Fruit fly (Drosophila melanogaster) whole organism, embryonic: ENCODE data around the gene Dap160.

Experiments
- Atf6 ChIP-seq: fragments of 200-800 bp; sonication (Bioruptor generic); IDR thresholded peaks from 2 replicates; pipeline ENCODE4 v1.3.6; 2022; ENCODE audit warnings: missing biosample characterization, missing genetic modification characterization
- CG10274 ChIP-seq: fragments of 200-800 bp; sonication (Bioruptor generic); optimal IDR thresholded peaks from 3 replicates; lab custom pipeline; 2017; ENCODE audit warnings: missing biosample characterization, mild to moderate bottlenecking, missing genetic modification characterization
- CG11085 ChIP-seq: fragments of 200-800 bp; sonication (Bioruptor generic); IDR thresholded peaks from 2 replicates; pipeline ENCODE4 v1.3.6; 2022; ENCODE audit warnings: missing biosample characterization, missing genetic modification characterization
- CG11398 ChIP-seq: fragments of 200-800 bp; sonication (Bioruptor generic); optimal IDR thresholded peaks from 2 replicates; lab custom pipeline; 2016; ENCODE audit warnings: missing biosample characterization, missing genetic modification characterization
- CG1529 ChIP-seq: fragments of 200-800 bp; sonication (Bioruptor generic); optimal IDR thresholded peaks from 3 replicates; lab custom pipeline; 2018; ENCODE audit warnings: missing biosample characterization, missing genetic modification characterization
- CG15696 ChIP-seq: fragments of 200-800 bp; sonication (Bioruptor generic); optimal IDR thresholded peaks from 2 replicates; lab custom pipeline; 2019; ENCODE audit warnings: missing biosample characterization, mild to moderate bottlenecking, missing genetic modification characterization, moderate library complexity
- CG16813 ChIP-seq: fragments of 200-800 bp; sonication (Bioruptor generic); IDR thresholded peaks from 3 replicates; pipeline ENCODE4 v1.3.6; 2022; ENCODE audit warnings: missing biosample characterization, missing genetic modification characterization; ENCODE audit not compliant: partially characterized antibody
- CG1792 ChIP-seq: fragments of 200-800 bp; sonication (Bioruptor generic); optimal IDR thresholded peaks from 2 replicates; lab custom pipeline; 2016; ENCODE audit warnings: missing biosample characterization, missing genetic modification characterization
- CG2116 ChIP-seq: fragments of 200-800 bp; sonication (Bioruptor generic); optimal IDR thresholded peaks from 3 replicates; lab custom pipeline; 2018; ENCODE audit warnings: missing biosample characterization, mild to moderate bottlenecking, missing genetic modification characterization
- CG2199 ChIP-seq: fragments of 200-800 bp; sonication (Bioruptor generic); IDR thresholded peaks from 3 replicates; pipeline ENCODE4 v1.3.6; 2022; ENCODE audit warnings: missing biosample characterization, missing genetic modification characterization
- CG2889 ChIP-seq: fragments of 200-800 bp; sonication (Bioruptor generic); IDR thresholded peaks from 3 replicates; pipeline ENCODE4 v1.3.6; 2022; ENCODE audit warnings: missing biosample characterization, missing genetic modification characterization
- CG31224 ChIP-seq: fragments of 200-800 bp; sonication (Bioruptor generic); IDR thresholded peaks from 2 replicates; pipeline ENCODE4 v1.3.6; 2022; ENCODE audit warnings: missing biosample characterization, missing genetic modification characterization
- CG4424 ChIP-seq: fragments of 200-800 bp; sonication (Bioruptor generic); optimal IDR thresholded peaks from 3 replicates; lab custom pipeline; 2016; ENCODE audit warnings: missing biosample characterization, missing genetic modification characterization
- CG4820 ChIP-seq: fragments of 200-800 bp; sonication (Bioruptor generic); optimal IDR thresholded peaks from 3 replicates; lab custom pipeline; 2016; ENCODE audit warnings: missing biosample characterization, missing genetic modification characterization
- CG7271 ChIP-seq: fragments of 200-800 bp; sonication (Bioruptor generic); optimal IDR thresholded peaks from 2 replicates; lab custom pipeline; 2018; ENCODE audit warnings: missing biosample characterization, mild to moderate bottlenecking, missing genetic modification characterization, moderate library complexity
- CG8089 ChIP-seq: fragments of 200-800 bp; sonication (Bioruptor generic); optimal IDR thresholded peaks from 3 replicates; lab custom pipeline; 2016; ENCODE audit warnings: missing biosample characterization, missing genetic modification characterization
- CG8944 ChIP-seq: fragments of 200-800 bp; sonication (Bioruptor generic); optimal IDR thresholded peaks from 3 replicates; lab custom pipeline; 2016; ENCODE audit warnings: missing biosample characterization, missing genetic modification characterization
- CoRest ChIP-seq: fragments of 200-800 bp; sonication (Bioruptor generic); optimal IDR thresholded peaks from 3 replicates; lab custom pipeline; 2018; ENCODE audit warnings: missing biosample characterization, mild to moderate bottlenecking, missing genetic modification characterization, moderate library complexity
- Deaf1 ChIP-seq: fragments of 200-800 bp; optimal IDR thresholded peaks from 3 replicates; lab custom pipeline; 2019; ENCODE audit warnings: missing biosample characterization, mild to moderate bottlenecking, missing genetic modification characterization, moderate library complexity
- Dref ChIP-seq: fragments of 200-800 bp; sonication (Bioruptor generic); IDR thresholded peaks from 2 replicates; pipeline ENCODE4 v1.3.6; 2022; ENCODE audit warnings: missing biosample characterization, missing genetic modification characterization
- E2f1 ChIP-seq: fragments of 200-800 bp; sonication (Bioruptor generic); IDR thresholded peaks from 2 replicates; pipeline ENCODE4 v1.3.6; 2022; ENCODE audit warnings: missing biosample characterization, missing genetic modification characterization
- Eip74EF ChIP-seq, 2 experiments: fragments of 200-800 bp in 1 of 2; fragments of >200 bp in 1 of 2; sonication (Bioruptor generic) in 1 of 2; optimal IDR thresholded peaks; 2 replicates each; lab custom pipeline; 2017 to 2019; ENCODE audit warnings: missing biosample characterization in 2 of 2, missing genetic modification characterization in 2 of 2, mild to moderate bottlenecking in 1 of 2, moderate library complexity in 1 of 2
- Hr39 ChIP-seq: fragments of >200 bp; optimal IDR thresholded peaks from 2 replicates; lab custom pipeline; 2017
- Hr78 ChIP-seq, 2 experiments: fragments of 200-800 bp in 1 of 2; fragments of >200 bp in 1 of 2; sonication (Bioruptor generic) in 1 of 2; optimal IDR thresholded peaks; 2 replicates each; lab custom pipeline; 2017 to 2019; ENCODE audit warnings: missing biosample characterization in 2 of 2, missing genetic modification characterization in 2 of 2, mild to moderate bottlenecking in 1 of 2, moderate library complexity in 1 of 2
- NFAT ChIP-seq: fragments of 200-800 bp; sonication (Bioruptor generic); IDR thresholded peaks from 2 replicates; pipeline ENCODE4 v1.3.6; 2022; ENCODE audit warnings: missing biosample characterization, missing genetic modification characterization
- Nf-YC ChIP-seq: fragments of 200-800 bp; optimal IDR thresholded peaks from 3 replicates; lab custom pipeline; 2019; ENCODE audit warnings: missing biosample characterization, mild to moderate bottlenecking, missing genetic modification characterization, moderate library complexity
- Oli ChIP-seq: fragments of 200-800 bp; sonication (Bioruptor generic); optimal IDR thresholded peaks from 2 replicates; lab custom pipeline; 2018; ENCODE audit warnings: missing biosample characterization, mild to moderate bottlenecking, missing genetic modification characterization, moderate library complexity
- Optix ChIP-seq: fragments of 200-800 bp; sonication (Bioruptor generic); IDR thresholded peaks from 3 replicates; pipeline ENCODE4 v1.3.6; 2022; ENCODE audit warnings: missing biosample characterization, missing genetic modification characterization
- Rx ChIP-seq: fragments of 200-800 bp; sonication (Bioruptor generic); IDR thresholded peaks from 2 replicates; pipeline ENCODE4 v1.3.6; 2022; ENCODE audit warnings: missing biosample characterization, missing genetic modification characterization
- Sin3A ChIP-seq: fragments of >200 bp; optimal IDR thresholded peaks from 2 replicates; lab custom pipeline; 2018
- btn ChIP-seq: fragments of 200-800 bp; sonication (Bioruptor generic); optimal IDR thresholded peaks from 2 replicates; lab custom pipeline; 2016; ENCODE audit warnings: missing biosample characterization, missing genetic modification characterization
- cato ChIP-seq: fragments of 200-800 bp; sonication (Bioruptor generic); optimal IDR thresholded peaks from 2 replicates; lab custom pipeline; 2016; ENCODE audit warnings: missing biosample characterization, missing genetic modification characterization, borderline replicate concordance
- exex ChIP-seq: fragments of 200-800 bp; sonication (Bioruptor generic); optimal IDR thresholded peaks from 4 replicates; lab custom pipeline; 2018; ENCODE audit warnings: missing biosample characterization, mild to moderate bottlenecking, missing genetic modification characterization, moderate library complexity
- eyg ChIP-seq: fragments of 200-800 bp; sonication (Bioruptor generic); optimal IDR thresholded peaks from 3 replicates; lab custom pipeline; 2016; ENCODE audit warnings: missing biosample characterization, missing genetic modification characterization
- ftz-f1 ChIP-seq: fragments of 200-800 bp; sonication (Bioruptor generic); optimal IDR thresholded peaks from 2 replicates; lab custom pipeline; 2016; ENCODE audit warnings: missing biosample characterization, missing genetic modification characterization
- gt ChIP-seq: fragments of 200-800 bp; sonication (Bioruptor generic); IDR thresholded peaks from 2 replicates; pipeline ENCODE4 v1.3.6; 2022; ENCODE audit warnings: missing biosample characterization, missing genetic modification characterization
- hkb ChIP-seq, 2 experiments: fragments of 200-800 bp in 1 of 2; fragments of >200 bp in 1 of 2; sonication (Bioruptor generic) in 1 of 2; IDR thresholded peaks in 1 of 2; optimal IDR thresholded peaks in 1 of 2; 2 replicates each; pipeline versions ENCODE4 v1.3.6 to Lab custom; 2017 to 2022; ENCODE audit warnings: missing biosample characterization in 1 of 2, missing genetic modification characterization in 1 of 2
- jumu ChIP-seq: fragments of 200-800 bp; sonication (Bioruptor generic); optimal IDR thresholded peaks from 3 replicates; lab custom pipeline; 2016; ENCODE audit warnings: missing biosample characterization, missing genetic modification characterization
- nmo ChIP-seq: fragments of 200-800 bp; sonication (Bioruptor generic); optimal IDR thresholded peaks from 2 replicates; lab custom pipeline; 2018; ENCODE audit warnings: missing biosample characterization, mild to moderate bottlenecking, missing genetic modification characterization, moderate library complexity
- oc ChIP-seq: fragments of 200-800 bp; sonication (Bioruptor generic); optimal IDR thresholded peaks from 2 replicates; lab custom pipeline; 2018; ENCODE audit warnings: missing biosample characterization, mild to moderate bottlenecking, missing genetic modification characterization, moderate library complexity
- psq ChIP-seq: fragments of 200-800 bp; sonication (Bioruptor generic); optimal IDR thresholded peaks from 2 replicates; lab custom pipeline; 2017; ENCODE audit warnings: missing biosample characterization, missing genetic modification characterization
- ranshi ChIP-seq: fragments of 200-800 bp; sonication (Bioruptor generic); IDR thresholded peaks from 2 replicates; pipeline ENCODE4 v1.3.6; 2022; ENCODE audit warnings: missing biosample characterization, missing genetic modification characterization
- row ChIP-seq: fragments of 200-800 bp; sonication (Bioruptor generic); IDR thresholded peaks from 3 replicates; pipeline ENCODE4 v1.3.6; 2022; ENCODE audit warnings: missing biosample characterization, missing genetic modification characterization
- scrt ChIP-seq: fragments of 200-800 bp; sonication (Bioruptor generic); optimal IDR thresholded peaks from 2 replicates; lab custom pipeline; 2018; ENCODE audit warnings: missing biosample characterization, mild to moderate bottlenecking, missing genetic modification characterization, moderate library complexity
- sqz ChIP-seq: fragments of 200-800 bp; sonication (Bioruptor generic); optimal IDR thresholded peaks from 3 replicates; lab custom pipeline; 2018; ENCODE audit warnings: missing biosample characterization, mild to moderate bottlenecking, missing genetic modification characterization
- sr ChIP-seq: fragments of 200-800 bp; sonication (Bioruptor generic); IDR thresholded peaks from 3 replicates; pipeline ENCODE4 v1.3.6; 2022; ENCODE audit warnings: missing biosample characterization, missing genetic modification characterization
- stwl ChIP-seq: fragments of 200-800 bp; sonication (Bioruptor generic); optimal IDR thresholded peaks from 3 replicates; lab custom pipeline; 2018; ENCODE audit warnings: missing biosample characterization, mild to moderate bottlenecking, missing genetic modification characterization, moderate library complexity
- sug ChIP-seq: fragments of 200-800 bp; optimal IDR thresholded peaks from 2 replicates; lab custom pipeline; 2019; ENCODE audit warnings: missing biosample characterization, mild to moderate bottlenecking, missing genetic modification characterization, moderate library complexity
- unc-4 ChIP-seq: fragments of 200-800 bp; sonication (Bioruptor generic); IDR thresholded peaks from 2 replicates; pipeline ENCODE4 v1.3.6; 2022; ENCODE audit warnings: missing biosample characterization, missing genetic modification characterization; ENCODE audit not compliant: partially characterized antibody
- unpg ChIP-seq: fragments of 200-800 bp; sonication (Bioruptor generic); optimal IDR thresholded peaks from 3 replicates; lab custom pipeline; 2018; ENCODE audit warnings: missing biosample characterization, mild to moderate bottlenecking, missing genetic modification characterization, moderate library complexity
- zen2 ChIP-seq: fragments of 200-800 bp; sonication (Bioruptor generic); IDR thresholded peaks from 3 replicates; pipeline ENCODE4 v1.3.6; 2022; ENCODE audit warnings: missing biosample characterization, missing genetic modification characterization; ENCODE audit not compliant: partially characterized antibody

Dap160 gene

DNA sequence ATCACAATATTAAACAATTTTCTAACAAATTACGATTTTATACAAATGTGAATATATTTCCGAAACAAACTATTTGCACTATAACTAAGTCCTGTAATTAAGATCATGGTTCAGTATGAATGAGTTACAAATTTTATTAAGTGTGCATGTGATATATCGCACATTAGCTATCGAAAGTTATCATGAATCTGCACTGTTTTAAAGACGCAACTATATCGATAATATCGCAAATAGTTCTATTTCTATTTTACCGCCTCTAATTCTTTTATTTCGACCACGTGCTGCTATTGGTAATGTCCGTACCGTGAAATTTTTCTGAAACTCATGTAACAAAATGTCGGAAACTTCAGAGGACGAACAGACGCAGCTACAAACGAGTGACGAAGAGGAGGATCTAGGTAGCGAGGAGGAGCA is 832 bp upstream of the Dap160 start, which contains the start of gene pths (continued):
- no peak for TF ChIP-seq CG2199 (GFP tag; lab: Robert Waterston, UW)
- TF ChIP-seq Dref (GFP tag; lab: Robert Waterston, UW): peak; percentile 90
- no peak for TF ChIP-seq Eip74EF (GFP tag; optimal IDR thresholded peaks at IDR 0.05; lab: Kevin White, UChicago)
- TF ChIP-seq Deaf1 (tag; lab: Kevin White, UChicago): no peak
- TF ChIP-seq row: peak; percentile 92
- TF ChIP-seq gt (GFP tag; lab: Robert Waterston, UW): no peak
- no peak for TF ChIP-seq CG1529 (GFP tag; lab: Kevin White, UChicago)
- peak; percentile 58; the same call in 1 of the 2 replicates for TF ChIP-seq CG11085 (GFP tag; lab: Robert Waterston, UW)
- TF ChIP-seq nmo (GFP tag; lab: Kevin White, UChicago): peak; percentile 76
- no peak for TF ChIP-seq Sin3A (lab: Kevin White, UChicago)
- TF ChIP-seq ftz-f1 (GFP tag; lab: Kevin White, UChicago): no peak
- TF ChIP-seq NFAT: peak; percentile 54
- no peak for TF ChIP-seq CG8089
- peak; percentile 42 for TF ChIP-seq CG15696 (tag; lab: Kevin White, UChicago)
- no peak for TF ChIP-seq CG11398 (GFP tag; lab: Kevin White, UChicago)
- TF ChIP-seq Rx: no peak
- TF ChIP-seq Hr78 (GFP tag; optimal IDR thresholded peaks at IDR 0.05; lab: Kevin White, UChicago): peak in 1 of 2 experiments; percentile 16
- no peak for TF ChIP-seq Oli (tag; lab: Kevin White, UChicago)
- TF ChIP-seq E2f1 (GFP tag; lab: Robert Waterston, UW): no peak; the same call in 1 of the 2 replicates
- TF ChIP-seq Atf6: no peak
- no peak for TF ChIP-seq exex (tag; lab: Kevin White, UChicago)
- peak; percentile 85 for TF ChIP-seq CG16813 (GFP tag; lab: Robert Waterston, UW)
- TF ChIP-seq jumu (GFP tag; lab: Kevin White, UChicago): peak; percentile 58
- TF ChIP-seq CG2116 (GFP tag; lab: Kevin White, UChicago): peak; percentile 96
- TF ChIP-seq Hr39 (lab: Kevin White, UChicago): no peak
- no peak for TF ChIP-seq CG1792 (GFP tag; lab: Kevin White, UChicago)
- no peak for TF ChIP-seq CG10274 (GFP tag; lab: Kevin White, UChicago)
- TF ChIP-seq cato (GFP tag; lab: Kevin White, UChicago): no peak
- peak; percentile 74 for TF ChIP-seq unc-4
- no peak for TF ChIP-seq Optix (GFP tag; lab: Robert Waterston, UW)
- TF ChIP-seq scrt (GFP tag; lab: Kevin White, UChicago): no peak
- TF ChIP-seq Nf-YC (tag; lab: Kevin White, UChicago): no peak
- no peak; the same call in 2 of the 3 replicates for TF ChIP-seq zen2
- TF ChIP-seq sr (GFP tag; lab: Robert Waterston, UW): no peak
- peak; percentile 50 for TF ChIP-seq sug
- no peak for TF ChIP-seq unpg (GFP tag; lab: Kevin White, UChicago)
- TF ChIP-seq oc (tag; lab: Kevin White, UChicago): no peak
- no peak for TF ChIP-seq CG31224
- peak; percentile 33 for TF ChIP-seq CG4424 (GFP tag; lab: Kevin White, UChicago)
- TF ChIP-seq hkb (optimal IDR thresholded peaks at IDR 0.05; lab: Kevin White, UChicago): no peak
- no peak for TF ChIP-seq hkb (GFP tag; IDR thresholded peaks at IDR 0.05; lab: Robert Waterston, UW)
- TF ChIP-seq btn (GFP tag; lab: Kevin White, UChicago): no peak
- peak; percentile 64 for TF ChIP-seq stwl
- TF ChIP-seq CG8944 (GFP tag; lab: Kevin White, UChicago): peak; percentile 59
- 0 out of 3 replicates have a peak, but pooled peaks have one; percentile 31 for TF ChIP-seq CG2889 (GFP tag; lab: Robert Waterston, UW)
- TF ChIP-seq ranshi (GFP tag; lab: Robert Waterston, UW): 0 out of 2 replicates have a peak, but pooled peaks have one; percentile 41
- peak; percentile 66 for TF ChIP-seq CoRest (tag; lab: Kevin White, UChicago)
- peak; percentile 18 for TF ChIP-seq eyg (GFP tag; lab: Kevin White, UChicago)
- no peak for TF ChIP-seq CG7271 (tag; lab: Kevin White, UChicago)
- no peak for TF ChIP-seq psq (GFP tag; lab: Kevin White, UChicago)
- TF ChIP-seq CG4820 (GFP tag; lab: Kevin White, UChicago): peak; percentile 50
- no peak for TF ChIP-seq sqz (GFP tag; lab: Kevin White, UChicago)
